Fruit fly (Drosophila melanogaster): ENCODE results near the gene Sf3b5.

Gene Sf3b5

DNA sequence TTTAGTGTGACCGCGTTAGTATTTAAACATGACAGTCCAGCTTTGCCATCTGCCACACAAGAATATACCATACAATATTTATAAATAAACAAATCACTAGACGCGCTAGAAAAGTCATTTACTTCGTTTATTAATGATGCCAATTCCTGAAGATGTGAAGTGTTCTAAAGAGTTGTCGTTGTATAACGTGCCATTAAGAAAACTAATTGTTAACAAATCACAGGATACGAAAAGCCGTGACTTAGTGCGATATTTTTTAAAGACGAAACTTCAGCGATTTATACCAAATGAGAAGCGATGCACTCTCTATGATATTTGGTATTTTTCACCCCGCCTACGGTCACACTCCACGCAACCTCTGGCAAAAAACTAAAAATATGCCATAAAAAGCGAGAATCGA lies 24.3 kb upstream of the Sf3b5 start, which contains the start of gene neur (continued):
- TF ChIP-seq gsb-n (tag; optimal IDR thresholded peaks at IDR 0.05) (peak; percentile 31), CG3838 (GFP tag; optimal IDR thresholded peaks at IDR 0.05) (no peak), CG18262 (tag; optimal IDR thresholded peaks at IDR 0.05) (peak; percentile 30), dan (GFP tag; IDR thresholded peaks at IDR 0.05) (no peak), gfzf (GFP tag; optimal IDR thresholded peaks at IDR 0.05) (peak; percentile 91), CG2889 (GFP tag; IDR thresholded peaks at IDR 0.05) (no peak), sqz (GFP tag; optimal IDR thresholded peaks at IDR 0.05) (no peak), CG7357 (GFP tag; IDR thresholded peaks at IDR 0.05) (no peak), Hand (GFP tag; optimal IDR thresholded peaks at IDR 0.05) (no peak), NFAT (GFP tag; IDR thresholded peaks at IDR 0.05) (no peak), tup (GFP tag; optimal IDR thresholded peaks at IDR 0.05) (no peak), CG10209 (GFP tag; optimal IDR thresholded peaks at IDR 0.05) (no peak), CG11723 (GFP tag; optimal IDR thresholded peaks at IDR 0.05) (no peak), CG11695 (GFP tag; IDR thresholded peaks at IDR 0.05) (no peak), CG6765 (GFP tag; optimal IDR thresholded peaks at IDR 0.05) (no peak), Chrac-16 (GFP tag; optimal IDR thresholded peaks at IDR 0.05) (no peak), CG17912 (GFP tag; optimal IDR thresholded peaks at IDR 0.05) (no peak), CG11085 (GFP tag; IDR thresholded peaks at IDR 0.05) (no peak), CG7271 (tag; optimal IDR thresholded peaks at IDR 0.05) (no peak), kah (GFP tag; optimal IDR thresholded peaks at IDR 0.05) (no peak), CG31388 (GFP tag; optimal IDR thresholded peaks at IDR 0.05) (no peak), fd102C (GFP tag; optimal IDR thresholded peaks at IDR 0.05) (no peak), pho (GFP tag; optimal IDR thresholded peaks at IDR 0.05) (no peak), Dfd (GFP tag; optimal IDR thresholded peaks at IDR 0.05) (no peak), H15 (GFP tag; IDR thresholded peaks at IDR 0.05) (no peak), Hsf (GFP tag; optimal IDR thresholded peaks at IDR 0.05) (peak; percentile 53), CG12155 (GFP tag; optimal IDR thresholded peaks at IDR 0.05) (peak; percentile 63), Dll (GFP tag; IDR thresholded peaks at IDR 0.05; ENCODE audit: partially characterized antibody) (peak; percentile 80), CG18476 (GFP tag; optimal IDR thresholded peaks at IDR 0.05) (no peak), Dip3 (GFP tag; optimal IDR thresholded peaks at IDR 0.05) (no peak), trem (tag; optimal IDR thresholded peaks at IDR 0.05) (peak; percentile 81), CkIIα-i1 (GFP tag; IDR thresholded peaks at IDR 0.05) (no peak), grau (tag; optimal IDR thresholded peaks at IDR 0.05) (peak; percentile 34), H2.0 (GFP tag; IDR thresholded peaks at IDR 0.05) (no peak), CG34376 (GFP tag; optimal IDR thresholded peaks at IDR 0.05) (peak; percentile 19), Six4 (GFP tag; optimal IDR thresholded peaks at IDR 0.05) (no peak), NK7.1 (GFP tag; optimal IDR thresholded peaks at IDR 0.05) (no peak), CG11247 (GFP tag; IDR thresholded peaks at IDR 0.05) (no peak), Tbp (GFP tag; optimal IDR thresholded peaks at IDR 0.05) (no peak), Dp (GFP tag; optimal IDR thresholded peaks at IDR 0.05) (peak; percentile 35), CG5180 (GFP tag; optimal IDR thresholded peaks at IDR 0.05) (no peak), nmo (GFP tag; optimal IDR thresholded peaks at IDR 0.05) (peak; percentile 72), CG6254 (GFP tag; optimal IDR thresholded peaks at IDR 0.05) (no peak), Stat92E (GFP tag; optimal IDR thresholded peaks at IDR 0.05) (no peak), Ssrp (tag; optimal IDR thresholded peaks at IDR 0.05) (peak; percentile 2), CG4424 (GFP tag; optimal IDR thresholded peaks at IDR 0.05) (peak; percentile 1), run (tag; optimal IDR thresholded peaks at IDR 0.05) (no peak), br (optimal IDR thresholded peaks at IDR 0.05) (no peak), Antp (GFP tag; optimal IDR thresholded peaks at IDR 0.05) (no peak), CG1792 (GFP tag; optimal IDR thresholded peaks at IDR 0.05) (no peak), rib (GFP tag; IDR thresholded peaks at IDR 0.05) (no peak), HLH3B (GFP tag; IDR thresholded peaks at IDR 0.05) (no peak), da (GFP tag; optimal IDR thresholded peaks at IDR 0.05) (no peak)

All from whole organism, embryonic.